Worm (Caenorhabditis elegans): ENCODE data around the gene npp-16.
A peak's percentile ranks its signal among the peaks of the same experiment; 100 is the strongest.

Gene npp-16

DNA sequence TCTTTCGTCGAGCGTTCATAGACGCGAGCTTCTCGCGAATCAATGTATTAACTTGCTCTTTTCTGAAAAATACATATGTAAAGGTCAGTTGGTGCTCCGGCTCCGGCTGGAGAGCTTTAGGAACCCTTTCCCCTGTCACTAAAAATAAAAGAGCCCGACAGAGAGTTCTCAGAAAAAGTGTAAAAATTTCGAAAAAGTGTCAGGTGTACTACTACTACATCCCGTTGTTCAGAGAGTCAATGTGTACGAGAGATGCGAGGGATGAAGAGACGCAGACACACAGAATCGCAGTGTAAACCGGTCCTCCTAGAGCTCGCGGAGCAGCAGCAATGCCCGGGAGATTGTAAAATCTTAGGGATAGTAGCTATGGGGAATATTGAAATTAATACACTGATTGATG, 26.9 kb downstream of the npp-16 start (continued):
- TF ChIP-seq jun-1 (tag; optimal IDR thresholded peaks at IDR 0.05) (no peak), daf-16 (GFP tag; optimal IDR thresholded peaks at IDR 0.05) (peak in 1 of 2 experiments; percentile 73), daf-16 (tag; optimal IDR thresholded peaks at IDR 0.05) (no peak), Y48G9A.11 (GFP tag; IDR thresholded peaks at IDR 0.05) (no peak), ama-1 (optimal IDR thresholded peaks at IDR 0.05) (no peak), arid-1 (GFP tag; conservative IDR thresholded peaks at IDR 0.05) (no peak), F26F4.8 (GFP tag; conservative IDR thresholded peaks at IDR 0.05) (no peak), egl-43 (GFP tag; IDR thresholded peaks at IDR 0.05) (no peak), mdt-29 (GFP tag; IDR thresholded peaks at IDR 0.05) (no peak), aly-2 (tag; optimal IDR thresholded peaks at IDR 0.05) (no peak), ctbp-1 (GFP tag; IDR thresholded peaks at IDR 0.05) (no peak), T26A8.4 (GFP tag; IDR thresholded peaks at IDR 0.05) (no peak), tag-97 (GFP tag; IDR thresholded peaks at IDR 0.05) (no peak), dmd-9 (GFP tag; IDR thresholded peaks at IDR 0.05) (no peak), zfp-2 (tag; optimal IDR thresholded peaks at IDR 0.05) (no peak)

DNA sequence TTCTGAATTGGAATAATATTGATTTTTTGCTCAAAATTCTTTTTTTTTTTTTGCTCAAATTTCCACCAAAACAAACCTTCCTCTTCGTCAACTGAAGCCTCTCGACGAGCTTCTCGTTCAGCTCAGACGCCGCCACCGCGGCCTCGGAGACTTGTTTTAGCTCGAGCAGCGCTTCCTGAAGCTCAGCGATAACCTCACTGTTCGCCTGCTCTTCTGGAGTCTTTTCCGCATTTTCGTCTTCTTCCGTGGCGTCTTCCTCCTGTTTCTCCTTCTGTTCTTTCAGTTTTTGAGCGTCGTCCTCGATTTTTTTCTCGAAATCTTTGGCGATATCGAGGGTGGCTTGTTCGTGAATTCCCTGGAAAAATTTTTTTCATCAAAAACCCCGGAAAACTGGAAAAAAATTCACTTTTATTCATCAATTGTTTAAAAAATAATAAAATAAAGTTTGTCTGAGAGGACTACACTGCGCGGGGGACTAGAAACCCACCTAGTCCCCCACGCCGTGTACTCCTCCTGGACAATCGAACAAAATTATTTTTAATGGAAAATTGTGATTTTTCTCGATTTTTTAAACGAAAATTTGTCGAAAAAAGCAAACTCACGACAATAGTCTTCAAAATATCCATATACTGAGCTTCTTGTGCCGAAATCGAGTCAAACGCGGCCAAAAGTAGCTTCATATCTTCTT, 30.5 kb downstream of the npp-16 start:
- TF ChIP-seq ceh-20 (GFP tag; IDR thresholded peaks at IDR 0.05) (peak; percentile 75), hlh-30 (tag; optimal IDR thresholded peaks at IDR 0.05; ENCODE audit: insufficient read depth) (peak; percentile 52), F49E8.2 (tag; optimal IDR thresholded peaks at IDR 0.05; ENCODE audit: borderline replicate concordance) (peak; percentile 79), ZK546.5 (tag; optimal IDR thresholded peaks at IDR 0.05) (no peak), unc-62 (GFP tag; optimal IDR thresholded peaks at IDR 0.05 in 1 of 2) (no peak), unc-62 (tag; optimal IDR thresholded peaks at IDR 0.05) (no peak), set-16 (GFP tag; IDR thresholded peaks at IDR 0.05) (peak; percentile 66), saeg-2 (GFP tag; IDR thresholded peaks at IDR 0.05) (no peak), skn-1 (tag; optimal IDR thresholded peaks at IDR 0.05) (no peak), nhr-102 (tag; optimal IDR thresholded peaks at IDR 0.05) (peak; percentile 67), pha-4 (GFP tag; IDR thresholded peaks at IDR 0.05) (peak; percentile 54; the same call in 1 of the 2 replicates), pha-4 (tag; optimal IDR thresholded peaks at IDR 0.05) (no peak), spr-3 (GFP tag; optimal IDR thresholded peaks at IDR 0.05) (peak; percentile 62), vab-7 (GFP tag; IDR thresholded peaks at IDR 0.05) (0 out of 2 replicates have a peak, but pooled peaks have one; percentile 31), mdt-29 (GFP tag; IDR thresholded peaks at IDR 0.05) (peak; percentile 52; the same call in 1 of the 2 replicates), F37D6.2 (tag; optimal IDR thresholded peaks at IDR 0.05) (peak; percentile 71), ztf-7 (tag; optimal IDR thresholded peaks at IDR 0.05) (peak; percentile 69), dpl-1 (GFP tag; optimal IDR thresholded peaks at IDR 0.05) (peak; percentile 81), aha-1 (tag) (peak; percentile 72), arid-1 (GFP tag; conservative IDR thresholded peaks at IDR 0.05) (peak; percentile 52; the same call in 1 of the 2 replicates), Y48G9A.11 (GFP tag; IDR thresholded peaks at IDR 0.05) (peak; percentile 81), zip-2 (tag; optimal IDR thresholded peaks at IDR 0.05) (no peak), nhr-111 (GFP tag; optimal IDR thresholded peaks at IDR 0.05) (peak; percentile 31), R02D3.7 (tag; optimal IDR thresholded peaks at IDR 0.05) (no peak), F26F4.8 (GFP tag; conservative IDR thresholded peaks at IDR 0.05) (no peak), fkh-10 (GFP tag; optimal IDR thresholded peaks at IDR 0.05) (peak; percentile 21), hmg-1.1 (GFP tag; IDR thresholded peaks at IDR 0.05) (peak; percentile 66), lin-15B (tag; optimal IDR thresholded peaks at IDR 0.05) (no peak), spr-1 (tag; optimal IDR thresholded peaks at IDR 0.05) (peak; percentile 13), lsy-2 (tag; optimal IDR thresholded peaks at IDR 0.05) (peak in 1 of 2 experiments; percentile 93), dve-1 (tag; optimal IDR thresholded peaks at IDR 0.05; ENCODE audit: insufficient read depth) (peak; percentile 33), egl-27 (tag; optimal IDR thresholded peaks at IDR 0.05) (no peak), ama-1 (optimal IDR thresholded peaks at IDR 0.05) (no peak), dmd-6 (GFP tag; IDR thresholded peaks at IDR 0.05) (peak; percentile 73), sdz-12 (GFP tag; optimal IDR thresholded peaks at IDR 0.05) (peak; percentile 66), nhr-77 (tag; optimal IDR thresholded peaks at IDR 0.05) (peak; percentile 3), ceh-82 (tag; optimal IDR thresholded peaks at IDR 0.05) (no peak), gei-8 (GFP tag; optimal IDR thresholded peaks at IDR 0.05) (peak; percentile 7), duxl-1 (tag; optimal IDR thresholded peaks at IDR 0.05; ENCODE audit: poor library complexity) (peak; percentile 93), egl-43 (GFP tag; IDR thresholded peaks at IDR 0.05) (no peak)
